Worm (Caenorhabditis elegans) whole organism, L3 larva: Measurements from ENCODE around the gene dnj-9.

ENCODE experiments used
- R02D3.7 ChIP-seq: fragments of 150-350 bp; optimal IDR thresholded peaks from 2 replicates; lab custom pipeline; 2014; ENCODE audit warnings: missing biosample characterization, missing genetic modification characterization
- ZK546.5 ChIP-seq: sonication (generic microtip); optimal IDR thresholded peaks from 2 replicates; lab custom pipeline; 2017; ENCODE audit warnings: missing biosample characterization, missing genetic modification characterization
- aly-2 ChIP-seq: fragments of 150-350 bp; optimal IDR thresholded peaks from 2 replicates; lab custom pipeline; 2014; ENCODE audit warnings: missing biosample characterization, missing genetic modification characterization
- ceh-16 ChIP-seq: sonication (generic microtip); optimal IDR thresholded peaks from 2 replicates; lab custom pipeline; 2017; ENCODE audit warnings: missing biosample characterization, missing genetic modification characterization
- ceh-82 ChIP-seq: fragments of 150-350 bp; optimal IDR thresholded peaks from 2 replicates; lab custom pipeline; 2014; ENCODE audit warnings: missing biosample characterization, missing genetic modification characterization
- ceh-9 ChIP-seq: sonication (generic microtip); optimal IDR thresholded peaks from 2 replicates; lab custom pipeline; 2018; ENCODE audit warnings: missing biosample characterization, missing genetic modification characterization
- daf-12 ChIP-seq: fragments of 150-350 bp; optimal IDR thresholded peaks from 2 replicates; lab custom pipeline; 2014; ENCODE audit warnings: missing biosample characterization, missing genetic modification reagents, missing genetic modification characterization
- egl-27 ChIP-seq: sonication (generic microtip); optimal IDR thresholded peaks from 4 replicates; lab custom pipeline; 2017; ENCODE audit warnings: missing biosample characterization, missing genetic modification reagents, missing genetic modification characterization
- egl-5 ChIP-seq: fragments of 150-350 bp; optimal IDR thresholded peaks from 2 replicates; lab custom pipeline; 2017; ENCODE audit warnings: missing biosample characterization, missing genetic modification reagents, missing genetic modification characterization, inconsistent platforms
- elt-1 ChIP-seq: fragments of 150-350 bp; optimal IDR thresholded peaks from 2 replicates; lab custom pipeline; 2014; ENCODE audit warnings: missing biosample characterization, missing genetic modification characterization
- elt-2 ChIP-seq: sonication (generic microtip); optimal IDR thresholded peaks from 2 replicates; lab custom pipeline; 2016; ENCODE audit warnings: missing genetic modification reagents, mild to moderate bottlenecking, missing genetic modification characterization, missing compliant biosample characterization
- elt-3 ChIP-seq, 3 experiments: fragments of 150-350 bp in 1 of 3; sonication (generic microtip) in 2 of 3; optimal IDR thresholded peaks; 2 replicates in 2 of 3; 4 replicates in 1 of 3; lab custom pipeline; 2014 to 2017; ENCODE audit warnings: missing biosample characterization in 3 of 3, missing genetic modification characterization in 3 of 3
- eor-1 ChIP-seq, 2 experiments: fragments of 150-350 bp; optimal IDR thresholded peaks; 2 replicates each; lab custom pipeline; 2014 to 2018; ENCODE audit warnings: missing biosample characterization in 2 of 2, missing genetic modification characterization in 2 of 2
- fkh-10 ChIP-seq: sonication (generic microtip); optimal IDR thresholded peaks from 2 replicates; lab custom pipeline; 2017; ENCODE audit warnings: missing biosample characterization, missing genetic modification reagents, missing genetic modification characterization
- fkh-2 ChIP-seq: fragments of 150-350 bp; optimal IDR thresholded peaks from 2 replicates; lab custom pipeline; 2014; ENCODE audit warnings: missing biosample characterization, missing genetic modification reagents, missing genetic modification characterization
- fos-1 ChIP-seq: fragments of 150-350 bp; optimal IDR thresholded peaks from 2 replicates; lab custom pipeline; 2014; ENCODE audit warnings: missing biosample characterization, missing genetic modification characterization
- hmg-11 ChIP-seq: sonication (generic microtip); optimal IDR thresholded peaks from 2 replicates; lab custom pipeline; 2016; ENCODE audit warnings: missing genetic modification characterization, missing compliant biosample characterization
- jun-1 ChIP-seq: fragments of 150-350 bp; optimal IDR thresholded peaks from 2 replicates; lab custom pipeline; 2014; ENCODE audit warnings: missing biosample characterization, missing genetic modification reagents, missing genetic modification characterization
- lin-39 ChIP-seq: fragments of 150-350 bp; optimal IDR thresholded peaks from 2 replicates; lab custom pipeline; 2018; ENCODE audit warnings: missing biosample characterization, missing genetic modification reagents, missing genetic modification characterization
- lsy-12 ChIP-seq: sonication (generic microtip); optimal IDR thresholded peaks from 2 replicates; lab custom pipeline; 2016; ENCODE audit warnings: mild to moderate bottlenecking, missing genetic modification characterization, missing compliant biosample characterization
- mdl-1 ChIP-seq: fragments of 150-350 bp; optimal IDR thresholded peaks from 2 replicates; lab custom pipeline; 2014; ENCODE audit warnings: missing biosample characterization, missing genetic modification characterization
- mml-1 ChIP-seq: fragments of 150-350 bp; sonication (generic microtip); optimal IDR thresholded peaks from 3 replicates; lab custom pipeline; 2014; ENCODE audit warnings: missing biosample characterization, missing genetic modification characterization
- nfya-1 ChIP-seq: sonication (generic microtip); optimal IDR thresholded peaks from 2 replicates; lab custom pipeline; 2017; ENCODE audit warnings: missing genetic modification characterization, mild to moderate bottlenecking, missing compliant biosample characterization, antibody characterized with exemption, moderate library complexity; ENCODE audit not compliant: insufficient read depth
- nhr-11 ChIP-seq: fragments of 150-350 bp; optimal IDR thresholded peaks from 2 replicates; lab custom pipeline; 2014; ENCODE audit warnings: missing biosample characterization, missing genetic modification characterization
- nhr-23 ChIP-seq: fragments of 150-350 bp; optimal IDR thresholded peaks from 2 replicates; lab custom pipeline; 2014; ENCODE audit warnings: missing biosample characterization, missing genetic modification reagents, missing genetic modification characterization
- nhr-237 ChIP-seq: fragments of 150-350 bp; optimal IDR thresholded peaks from 2 replicates; lab custom pipeline; 2014; ENCODE audit warnings: missing biosample characterization, missing genetic modification characterization
- nhr-25 ChIP-seq: sonication (generic microtip); optimal IDR thresholded peaks from 2 replicates; lab custom pipeline; 2017; ENCODE audit warnings: missing biosample characterization, missing genetic modification characterization
- nhr-43 ChIP-seq: sonication (generic microtip); optimal IDR thresholded peaks from 2 replicates; lab custom pipeline; 2016; ENCODE audit warnings: mild to moderate bottlenecking, missing genetic modification characterization, missing compliant biosample characterization; ENCODE audit not compliant: poor library complexity, severe bottlenecking
- nhr-67 ChIP-seq: fragments of 150-350 bp; optimal IDR thresholded peaks from 2 replicates; lab custom pipeline; 2014; ENCODE audit warnings: missing biosample characterization, missing genetic modification characterization
- nhr-76 ChIP-seq: fragments of 150-350 bp; sonication (generic microtip); optimal IDR thresholded peaks from 5 replicates; lab custom pipeline; 2014; ENCODE audit warnings: missing biosample characterization, missing genetic modification characterization
- nhr-77 ChIP-seq: fragments of 150-350 bp; optimal IDR thresholded peaks from 2 replicates; lab custom pipeline; 2014; ENCODE audit warnings: missing biosample characterization, missing genetic modification characterization
- pha-4 ChIP-seq: fragments of 150-350 bp; optimal IDR thresholded peaks from 2 replicates; lab custom pipeline; 2014; ENCODE audit warnings: missing biosample characterization, missing genetic modification reagents, missing genetic modification characterization
- pqm-1 ChIP-seq: fragments of 150-350 bp; optimal IDR thresholded peaks from 2 replicates; lab custom pipeline; 2017; ENCODE audit warnings: missing biosample characterization, missing genetic modification characterization, inconsistent platforms
- sea-2 ChIP-seq: fragments of 150-350 bp; sonication (generic microtip); optimal IDR thresholded peaks from 4 replicates; lab custom pipeline; 2014; ENCODE audit warnings: missing biosample characterization, missing genetic modification reagents, missing genetic modification characterization
- skn-1 ChIP-seq: fragments of 150-350 bp; optimal IDR thresholded peaks from 2 replicates; lab custom pipeline; 2014; ENCODE audit warnings: missing biosample characterization, missing genetic modification characterization
- snpc-4 ChIP-seq: fragments of 150-350 bp; optimal IDR thresholded peaks from 2 replicates; lab custom pipeline; 2014; ENCODE audit warnings: missing biosample characterization, missing genetic modification characterization
- tbx-2 ChIP-seq: sonication (generic microtip); optimal IDR thresholded peaks from 2 replicates; lab custom pipeline; 2016; ENCODE audit warnings: mild to moderate bottlenecking, missing genetic modification characterization, missing compliant biosample characterization
- unc-39 ChIP-seq: sonication (generic microtip); optimal IDR thresholded peaks from 4 replicates; lab custom pipeline; 2017; ENCODE audit warnings: missing biosample characterization, missing genetic modification characterization
- ztf-11 ChIP-seq: fragments of 150-350 bp; optimal IDR thresholded peaks from 2 replicates; lab custom pipeline; 2014; ENCODE audit warnings: missing biosample characterization, missing genetic modification characterization
- ztf-4 ChIP-seq: fragments of 150-350 bp; optimal IDR thresholded peaks from 2 replicates; lab custom pipeline; 2014; ENCODE audit warnings: missing biosample characterization, missing genetic modification characterization

dnj-9 gene

DNA sequence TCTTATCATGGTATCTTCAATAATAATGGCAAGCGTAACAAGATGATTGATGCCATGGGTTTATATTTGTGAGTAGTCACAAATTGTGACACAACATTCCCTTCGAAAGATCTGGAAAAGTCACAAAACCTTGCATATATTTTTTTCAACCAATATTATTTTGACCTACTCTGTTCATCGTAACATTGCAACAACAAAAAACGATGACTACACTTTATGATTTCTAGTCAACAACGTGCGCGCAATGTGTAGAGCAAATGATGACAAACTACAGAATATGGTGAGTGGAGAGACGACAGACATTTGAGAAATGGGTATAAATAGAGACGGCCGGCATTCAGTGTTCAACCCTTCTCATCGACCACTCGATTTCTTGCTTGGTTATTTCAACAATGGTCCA is 29.9 kb downstream of the dnj-9 start, which contains the start of gene gst-7:
gst-7 (plus strand) TSS at position 336 of the 400 bp plus-strand sequence.
- TF ChIP-seq snpc-4 = no peak
- TF ChIP-seq hmg-11 (tag; lab: Kevin White, UChicago) = no peak
- TF ChIP-seq sea-2 (GFP tag; lab: Kevin White, UChicago) = no peak
- peak; percentile 92 for TF ChIP-seq pha-4
- peak; percentile 25 for TF ChIP-seq nhr-25 (tag; lab: Kevin White, UChicago)
- TF ChIP-seq unc-39 (tag; lab: Kevin White, UChicago) = no peak
- TF ChIP-seq eor-1 (tag; optimal IDR thresholded peaks at IDR 0.05; lab: Kevin White, UChicago) = no peak
- no peak for TF ChIP-seq aly-2 (tag; lab: Kevin White, UChicago)
- no peak for TF ChIP-seq ceh-16 (tag; lab: Kevin White, UChicago)
- TF ChIP-seq nhr-67 = no peak
- peak; percentile 96 for TF ChIP-seq skn-1
- no peak for TF ChIP-seq tbx-2
- peak; percentile 92 for TF ChIP-seq elt-2
- TF ChIP-seq nhr-43 (tag; lab: Kevin White, UChicago) = no peak
- peak; percentile 40 for TF ChIP-seq nfya-1
- TF ChIP-seq fkh-10 (GFP tag; lab: Kevin White, UChicago) = no peak
- TF ChIP-seq daf-12 (tag; lab: Kevin White, UChicago) = no peak
- TF ChIP-seq nhr-237 (tag; lab: Kevin White, UChicago) = no peak
- TF ChIP-seq nhr-76 = no peak
- TF ChIP-seq lsy-12 (tag; lab: Kevin White, UChicago) = no peak
- TF ChIP-seq ceh-82 (tag; lab: Kevin White, UChicago) = no peak
- TF ChIP-seq lin-39 = peak; percentile 26
- no peak for TF ChIP-seq mdl-1 (tag; lab: Kevin White, UChicago)
- TF ChIP-seq mml-1 (tag; lab: Kevin White, UChicago) = no peak
- TF ChIP-seq ceh-9 (tag; lab: Kevin White, UChicago) = no peak
- TF ChIP-seq ztf-4 = no peak
- TF ChIP-seq ztf-11 (tag; lab: Kevin White, UChicago) = no peak
- TF ChIP-seq egl-27 (tag; lab: Kevin White, UChicago) = no peak
- no peak for TF ChIP-seq elt-3 (tag; optimal IDR thresholded peaks at IDR 0.05; lab: Kevin White, UChicago)
- TF ChIP-seq nhr-11 = no peak
- no peak for TF ChIP-seq R02D3.7 (tag; lab: Kevin White, UChicago)
- no peak for TF ChIP-seq ZK546.5
- peak; percentile 76 for TF ChIP-seq pqm-1 (tag; lab: Kevin White, UChicago)
- TF ChIP-seq nhr-23 = peak; percentile 34

DNA sequence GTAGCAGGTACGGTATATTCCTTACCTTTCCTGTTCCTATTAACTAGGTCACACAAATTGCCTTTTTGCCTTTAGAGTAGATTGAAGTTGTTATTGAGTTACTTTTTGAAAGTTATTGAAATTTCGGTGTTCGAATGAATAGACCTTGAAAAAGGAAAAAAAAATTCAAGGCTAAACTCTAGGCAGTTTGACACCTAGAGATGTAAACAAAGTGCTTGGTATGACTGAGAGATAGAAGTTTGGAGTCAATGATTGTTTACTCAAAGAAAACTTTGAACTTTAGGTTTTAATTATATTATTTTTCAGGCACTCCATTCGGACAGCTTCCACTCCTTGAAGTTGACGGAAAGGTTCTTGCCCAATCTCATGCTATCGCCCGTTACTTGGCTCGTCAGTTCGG is 30.6 kb downstream of the dnj-9 start:
- TF ChIP-seq pha-4 = peak; percentile 68
- TF ChIP-seq unc-39 (tag; lab: Kevin White, UChicago) = no peak
- TF ChIP-seq, all 47 proteins: peak for 1

ce11 chrII:4883412-4883811 is 31.6 kb downstream of the dnj-9 start, which contains the start of gene gst-8:
Gene gst-8, plus strand, starts transcription at chrII:4883712.
- TF ChIP-seq elt-2 (peak; percentile 24), unc-39 (tag; lab: Kevin White, UChicago) (no peak)

DNA sequence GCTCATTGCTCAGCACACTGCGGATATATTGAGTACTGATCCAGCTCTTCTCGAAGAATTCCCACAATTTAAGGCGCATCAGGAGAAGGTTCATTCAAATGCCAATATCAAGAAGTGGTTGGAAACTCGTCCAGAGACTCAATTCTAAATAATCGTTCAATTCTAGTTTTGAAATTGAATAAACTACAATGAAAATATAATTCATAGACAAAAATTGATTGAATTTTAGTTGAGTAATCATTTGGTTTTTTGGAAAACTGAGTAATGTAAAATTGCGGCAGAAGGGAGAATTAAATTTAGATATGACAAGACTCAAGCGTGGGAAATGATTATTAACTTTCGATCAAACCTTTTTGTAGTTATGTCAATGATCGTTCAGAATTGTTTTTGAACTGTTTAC is 32.5 kb downstream of the dnj-9 start:
- TF ChIP-seq nhr-77 (tag; lab: Kevin White, UChicago) (no peak), nhr-76 (no peak), unc-39 (tag; lab: Kevin White, UChicago) (no peak), snpc-4 (no peak), egl-5 (tag; lab: Kevin White, UChicago) (no peak), ztf-4 (no peak), fos-1 (no peak), ceh-16 (tag; lab: Kevin White, UChicago) (no peak), sea-2 (GFP tag; lab: Kevin White, UChicago) (no peak)

DNA sequence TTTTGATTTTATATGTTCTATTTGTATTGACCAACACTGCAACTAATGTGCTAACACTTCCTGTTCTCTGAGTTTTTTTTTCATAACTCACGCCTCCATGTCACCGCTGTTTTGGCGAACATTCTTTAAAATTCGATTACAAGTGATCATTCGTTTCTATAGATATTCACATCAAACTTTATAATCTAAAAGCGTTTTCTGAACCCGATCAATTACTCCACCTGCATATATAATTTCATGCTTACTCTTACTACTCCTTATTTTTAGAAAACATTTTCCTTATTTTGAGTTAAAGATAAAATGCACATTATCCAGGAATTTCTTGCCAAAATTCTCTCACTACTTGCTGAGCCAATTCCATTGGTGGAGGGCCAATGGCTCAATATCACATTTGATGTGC is 34.1 kb downstream of the dnj-9 start, which contains the start of gene R05F9.7:
R05F9.7 (plus strand) TSS at position 301 of the 400 bp plus-strand sequence.
- TF ChIP-seq fkh-2 (tag; lab: Kevin White, UChicago) (no peak), fos-1 (no peak), jun-1 (tag; lab: Kevin White, UChicago) (no peak), nhr-43 (tag; lab: Kevin White, UChicago) (no peak), skn-1 (no peak), daf-12 (tag; lab: Kevin White, UChicago) (no peak), elt-1 (no peak), elt-2 (no peak), ZK546.5 (no peak), eor-1 (tag; optimal IDR thresholded peaks at IDR 0.05; lab: Kevin White, UChicago) (no peak)
